Fruit fly (Drosophila melanogaster): ENCODE measurements around the gene HLH4C.

dm6 chrX:4630836-4631235 is 16.4 kb downstream of the HLH4C start, which contains the start of gene Alms1b:
- TF ChIP-seq ttk (optimal IDR thresholded peaks at IDR 0.05) (no peak), Myc (optimal IDR thresholded peaks at IDR 0.05) (no peak), insv (optimal IDR thresholded peaks at IDR 0.05) (no peak)

Measured in Kc167 (cell line).